Worm (Caenorhabditis elegans) whole organism, midembryonic: ENCODE data around the gene T22F3.10.

Experiments
- T22C8.4 ChIP-seq: fragments of 200-800 bp; sonication (Bioruptor generic); IDR thresholded peaks from 2 replicates; pipeline ENCODE4 v1.3.6; 2022; ENCODE audit warnings: missing genetic modification characterization, missing compliant biosample characterization
- flt-1 ChIP-seq: fragments of 200-800 bp; sonication (Bioruptor generic); IDR thresholded peaks from 2 replicates; pipeline ENCODE4 v1.3.6; 2022; ENCODE audit warnings: missing genetic modification characterization, missing compliant biosample characterization
- ztf-23 ChIP-seq: fragments of 200-800 bp; sonication (Bioruptor generic); IDR thresholded peaks from 2 replicates; pipeline ENCODE4 v1.3.6; 2022; ENCODE audit warnings: missing genetic modification reagents, missing genetic modification characterization, missing compliant biosample characterization

DNA sequence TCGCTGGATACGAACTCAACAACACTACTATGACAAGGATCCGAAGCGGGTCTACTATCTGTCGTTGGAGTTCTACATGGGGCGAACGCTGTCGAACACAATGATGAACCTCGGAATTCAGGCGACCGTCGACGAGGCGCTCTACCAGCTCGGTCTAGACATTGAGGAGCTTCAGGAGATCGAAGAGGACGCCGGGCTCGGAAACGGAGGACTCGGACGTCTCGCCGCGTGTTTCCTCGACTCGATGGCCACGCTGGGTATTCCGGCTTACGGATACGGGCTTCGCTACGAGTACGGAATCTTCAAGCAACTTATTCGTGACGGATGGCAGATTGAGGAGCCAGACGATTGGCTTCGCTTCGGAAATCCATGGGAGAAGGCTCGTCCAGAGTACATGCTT lies 29.9 kb downstream of the T22F3.10 start:
- no peak for TF ChIP-seq T22C8.4 (GFP tag; lab: Robert Waterston, UW)
- no peak for TF ChIP-seq flt-1
- no peak for TF ChIP-seq ztf-23 (GFP tag; lab: Robert Waterston, UW)
